Fruit fly (Drosophila melanogaster) whole organism, embryonic: Measurements from ENCODE around the gene Arc42.

Source experiments
- Antp ChIP-seq: fragments of 200-800 bp; sonication (Bioruptor generic); optimal IDR thresholded peaks from 3 replicates; lab custom pipeline; 2016; ENCODE audit warnings: missing biosample characterization, missing genetic modification characterization
- Atf-2 ChIP-seq: fragments of 200-800 bp; sonication (Bioruptor generic); optimal IDR thresholded peaks from 2 replicates; lab custom pipeline; 2016; ENCODE audit warnings: missing biosample characterization, missing genetic modification characterization
- CG10267 ChIP-seq: fragments of 200-800 bp; sonication (Bioruptor generic); optimal IDR thresholded peaks from 2 replicates; lab custom pipeline; 2018; ENCODE audit warnings: missing biosample characterization, mild to moderate bottlenecking, missing genetic modification characterization, moderate library complexity
- CG11398 ChIP-seq: fragments of 200-800 bp; sonication (Bioruptor generic); optimal IDR thresholded peaks from 2 replicates; lab custom pipeline; 2016; ENCODE audit warnings: missing biosample characterization, missing genetic modification characterization
- CG11560 ChIP-seq: fragments of 200-800 bp; sonication (Bioruptor generic); IDR thresholded peaks from 3 replicates; pipeline ENCODE4 v1.3.6; 2022; ENCODE audit warnings: missing biosample characterization, missing genetic modification characterization
- CG12659 ChIP-seq: fragments of 200-800 bp; sonication (Bioruptor generic); optimal IDR thresholded peaks from 3 replicates; lab custom pipeline; 2017; ENCODE audit warnings: mild to moderate bottlenecking, missing biosample characterization, missing genetic modification reagents, missing genetic modification characterization
- CG14050 ChIP-seq: fragments of 200-800 bp; sonication (Bioruptor generic); IDR thresholded peaks from 3 replicates; pipeline ENCODE4 v1.3.6; 2022; ENCODE audit warnings: missing biosample characterization, missing genetic modification characterization
- CG2116 ChIP-seq: fragments of 200-800 bp; sonication (Bioruptor generic); optimal IDR thresholded peaks from 3 replicates; lab custom pipeline; 2018; ENCODE audit warnings: missing biosample characterization, mild to moderate bottlenecking, missing genetic modification characterization
- CG3163 ChIP-seq: fragments of 200-800 bp; sonication (Bioruptor generic); optimal IDR thresholded peaks from 3 replicates; lab custom pipeline; 2016; ENCODE audit warnings: missing biosample characterization, missing genetic modification characterization
- CG33213 ChIP-seq: fragments of 200-800 bp; sonication (Bioruptor generic); optimal IDR thresholded peaks from 3 replicates; lab custom pipeline; 2016; ENCODE audit warnings: missing biosample characterization, missing genetic modification characterization
- CG6254 ChIP-seq: fragments of 200-800 bp; sonication (Bioruptor generic); optimal IDR thresholded peaks from 3 replicates; lab custom pipeline; 2017; ENCODE audit warnings: mild to moderate bottlenecking, missing biosample characterization, missing genetic modification reagents, missing genetic modification characterization
- CG6683 ChIP-seq: fragments of 200-800 bp; sonication (Bioruptor generic); optimal IDR thresholded peaks from 2 replicates; lab custom pipeline; 2017; ENCODE audit warnings: missing biosample characterization, mild to moderate bottlenecking, missing genetic modification characterization, missing genetic modification reagents
- CG7372 ChIP-seq: fragments of 200-800 bp; sonication (Bioruptor generic); IDR thresholded peaks from 2 replicates; pipeline ENCODE4 v1.3.6; 2022; ENCODE audit warnings: missing biosample characterization, missing genetic modification characterization
- CG7745 ChIP-seq: fragments of 200-800 bp; sonication (Bioruptor generic); optimal IDR thresholded peaks from 2 replicates; lab custom pipeline; 2018; ENCODE audit warnings: missing biosample characterization, mild to moderate bottlenecking, missing genetic modification characterization, moderate library complexity
- CG8290 ChIP-seq, 3 experiments: fragments of 200-800 bp; sonication (Bioruptor generic); optimal IDR thresholded peaks; 2 replicates each; lab custom pipeline; 2016 to 2019; ENCODE audit warnings: missing biosample characterization in 3 of 3, missing genetic modification characterization in 3 of 3, mild to moderate bottlenecking in 2 of 3, moderate library complexity in 1 of 3
- CHES-1-like ChIP-seq: fragments of 200-800 bp; sonication (Bioruptor generic); optimal IDR thresholded peaks from 2 replicates; lab custom pipeline; 2016; ENCODE audit warnings: missing biosample characterization, missing genetic modification characterization
- Chrac-16 ChIP-seq: fragments of 200-800 bp; sonication (Bioruptor generic); optimal IDR thresholded peaks from 3 replicates; lab custom pipeline; 2016; ENCODE audit warnings: missing biosample characterization, missing genetic modification characterization
- D19B ChIP-seq: fragments of 200-800 bp; sonication (Bioruptor generic); optimal IDR thresholded peaks from 2 replicates; lab custom pipeline; 2017; ENCODE audit warnings: missing biosample characterization, mild to moderate bottlenecking, missing genetic modification characterization
- Dp ChIP-seq: fragments of 200-800 bp; sonication (Bioruptor generic); optimal IDR thresholded peaks from 2 replicates; lab custom pipeline; 2018; ENCODE audit warnings: missing biosample characterization, mild to moderate bottlenecking, missing genetic modification characterization, moderate library complexity
- Eip74EF ChIP-seq, 2 experiments: fragments of 200-800 bp in 1 of 2; fragments of >200 bp in 1 of 2; sonication (Bioruptor generic) in 1 of 2; optimal IDR thresholded peaks; 2 replicates each; lab custom pipeline; 2017 to 2019; ENCODE audit warnings: missing biosample characterization in 2 of 2, missing genetic modification characterization in 2 of 2, mild to moderate bottlenecking in 1 of 2, moderate library complexity in 1 of 2
- Elba2 ChIP-seq: fragments of 200-800 bp; sonication (Bioruptor generic); optimal IDR thresholded peaks from 3 replicates; lab custom pipeline; 2016; ENCODE audit warnings: missing biosample characterization, missing genetic modification characterization
- HLH4C ChIP-seq: fragments of 200-800 bp; sonication (Bioruptor generic); IDR thresholded peaks from 3 replicates; pipeline ENCODE4 v1.3.6; 2022; ENCODE audit warnings: missing biosample characterization, missing genetic modification characterization; ENCODE audit not compliant: partially characterized antibody
- Lpt ChIP-seq: fragments of >200 bp; optimal IDR thresholded peaks from 2 replicates; lab custom pipeline; 2018; ENCODE audit warnings: missing biosample characterization, missing genetic modification characterization
- Med ChIP-seq: fragments of 200-800 bp; sonication (Bioruptor generic); peaks from one replicate; lab custom pipeline; 2016; ENCODE audit warnings: missing biosample characterization, missing genetic modification characterization, mild to moderate bottlenecking, inconsistent platforms, moderate library complexity
- NC2α ChIP-seq: fragments of 200-800 bp; sonication (Bioruptor generic); optimal IDR thresholded peaks from 2 replicates; lab custom pipeline; 2016; ENCODE audit warnings: missing biosample characterization, missing genetic modification characterization
- Ravus ChIP-seq: fragments of 200-800 bp; sonication (Bioruptor generic); IDR thresholded peaks from 2 replicates; pipeline ENCODE4 v1.3.6; 2022; ENCODE audit warnings: missing biosample characterization, missing genetic modification characterization
- Rfx ChIP-seq: fragments of 200-800 bp; sonication (Bioruptor generic); IDR thresholded peaks from 2 replicates; pipeline ENCODE4 v1.3.6; 2022; ENCODE audit warnings: missing biosample characterization, missing genetic modification characterization
- Six4 ChIP-seq: fragments of 200-800 bp; sonication (Bioruptor generic); optimal IDR thresholded peaks from 2 replicates; lab custom pipeline; 2016; ENCODE audit warnings: missing biosample characterization, missing genetic modification characterization
- Usf ChIP-seq: fragments of 200-800 bp; sonication (Bioruptor generic); optimal IDR thresholded peaks from 2 replicates; lab custom pipeline; 2017; ENCODE audit warnings: missing genotype, missing biosample characterization, missing genetic modification characterization
- ab ChIP-seq: fragments of 200-800 bp; sonication (Bioruptor generic); optimal IDR thresholded peaks from 2 replicates; lab custom pipeline; 2016; ENCODE audit warnings: missing biosample characterization, missing genetic modification characterization
- al ChIP-seq: fragments of 200-800 bp; sonication (Bioruptor generic); IDR thresholded peaks from 2 replicates; pipeline ENCODE4 v1.3.6; 2022; ENCODE audit warnings: missing biosample characterization, missing genetic modification characterization
- az2 ChIP-seq: fragments of 200-800 bp; sonication (Bioruptor generic); optimal IDR thresholded peaks from 3 replicates; lab custom pipeline; 2016; ENCODE audit warnings: missing biosample characterization, missing genetic modification characterization
- bab2 ChIP-seq: fragments of 200-800 bp; sonication (Bioruptor generic); optimal IDR thresholded peaks from 2 replicates; lab custom pipeline; 2016; ENCODE audit warnings: missing biosample characterization, missing genetic modification characterization
- bbx ChIP-seq: fragments of 200-800 bp; sonication (Bioruptor generic); IDR thresholded peaks from 2 replicates; pipeline ENCODE4 v1.3.6; 2022; ENCODE audit warnings: missing biosample characterization, missing genetic modification characterization; ENCODE audit not compliant: partially characterized antibody
- br ChIP-seq: fragments of >200 bp; optimal IDR thresholded peaks from 2 replicates; lab custom pipeline; 2017
- chn ChIP-seq: fragments of 200-800 bp; sonication (Bioruptor generic); optimal IDR thresholded peaks from 2 replicates; lab custom pipeline; 2016; ENCODE audit warnings: missing biosample characterization, missing genetic modification characterization
- dmrt11E ChIP-seq: fragments of 200-800 bp; sonication (Bioruptor generic); optimal IDR thresholded peaks from 3 replicates; lab custom pipeline; 2018; ENCODE audit warnings: missing biosample characterization, mild to moderate bottlenecking, missing genetic modification characterization, moderate library complexity
- ftz-f1 ChIP-seq: fragments of 200-800 bp; sonication (Bioruptor generic); optimal IDR thresholded peaks from 2 replicates; lab custom pipeline; 2016; ENCODE audit warnings: missing biosample characterization, missing genetic modification characterization
- gcm2 ChIP-seq: fragments of 200-800 bp; sonication (Bioruptor generic); optimal IDR thresholded peaks from 2 replicates; lab custom pipeline; 2016; ENCODE audit warnings: missing biosample characterization, missing genetic modification characterization
- hbn ChIP-seq: fragments of 200-800 bp; sonication (Bioruptor generic); IDR thresholded peaks from 2 replicates; pipeline ENCODE4 v1.3.6; 2022; ENCODE audit warnings: missing biosample characterization, missing genetic modification characterization; ENCODE audit not compliant: partially characterized antibody
- nmo ChIP-seq: fragments of 200-800 bp; sonication (Bioruptor generic); optimal IDR thresholded peaks from 2 replicates; lab custom pipeline; 2018; ENCODE audit warnings: missing biosample characterization, mild to moderate bottlenecking, missing genetic modification characterization, moderate library complexity
- odd ChIP-seq: fragments of 200-800 bp; sonication (Bioruptor generic); optimal IDR thresholded peaks from 2 replicates; lab custom pipeline; 2017; ENCODE audit warnings: missing biosample characterization, mild to moderate bottlenecking, missing genetic modification characterization
- pan ChIP-seq, 4 experiments: fragments of >200 bp in 3 of 4; fragments of 200-800 bp in 1 of 4; sonication (Bioruptor generic) in 1 of 4; optimal IDR thresholded peaks in 3 of 4; IDR thresholded peaks in 1 of 4; 2 replicates each; pipeline versions ENCODE4 v1.3.6 to Lab custom; 2017 to 2022; ENCODE audit warnings: missing biosample characterization in 2 of 4, missing genetic modification characterization in 2 of 4, mixed read lengths in 1 of 4
- repo ChIP-seq: fragments of 200-800 bp; sonication (Bioruptor generic); optimal IDR thresholded peaks from 2 replicates; lab custom pipeline; 2016; ENCODE audit warnings: missing biosample characterization, missing genetic modification characterization
- schlank ChIP-seq: fragments of 200-800 bp; sonication (Bioruptor generic); optimal IDR thresholded peaks from 2 replicates; lab custom pipeline; 2018; ENCODE audit warnings: missing biosample characterization, mild to moderate bottlenecking, missing genetic modification characterization
- sima ChIP-seq: fragments of 200-800 bp; sonication (Bioruptor generic); optimal IDR thresholded peaks from 2 replicates; lab custom pipeline; 2016; ENCODE audit warnings: missing biosample characterization, missing genetic modification characterization
- stc ChIP-seq: fragments of 200-800 bp; sonication (Bioruptor generic); IDR thresholded peaks from 2 replicates; pipeline ENCODE4 v1.3.6; 2022; ENCODE audit warnings: missing biosample characterization, missing genetic modification characterization
- unpg ChIP-seq: fragments of 200-800 bp; sonication (Bioruptor generic); optimal IDR thresholded peaks from 3 replicates; lab custom pipeline; 2018; ENCODE audit warnings: missing biosample characterization, mild to moderate bottlenecking, missing genetic modification characterization, moderate library complexity
- vfl ChIP-seq: fragments of 200-800 bp; sonication (Bioruptor generic); optimal IDR thresholded peaks from 2 replicates; lab custom pipeline; 2016; ENCODE audit warnings: missing biosample characterization, missing genetic modification characterization
- z ChIP-seq: fragments of 200-800 bp; sonication (Bioruptor generic); IDR thresholded peaks from 3 replicates; pipeline ENCODE4 v1.3.6; 2022; ENCODE audit warnings: missing biosample characterization, missing genetic modification characterization

Arc42 gene

dm6 chr3R:19905932-19906439 lies 28.4 kb downstream of the Arc42 start (continued):
- no peak for TF ChIP-seq repo (GFP tag; lab: Kevin White, UChicago)
- no peak for TF ChIP-seq Dp (GFP tag; lab: Kevin White, UChicago)
- TF ChIP-seq CG7745 (tag; lab: Kevin White, UChicago): no peak
- peak; percentile 69 for TF ChIP-seq Usf (GFP tag; lab: Kevin White, UChicago)
- TF ChIP-seq Lpt (GFP tag; lab: Kevin White, UChicago): no peak
- TF ChIP-seq bbx (GFP tag; lab: Robert Waterston, UW): no peak
- TF ChIP-seq dmrt11E (tag; lab: Kevin White, UChicago): peak; percentile 46
- TF ChIP-seq Six4: peak; percentile 26
- TF ChIP-seq Elba2 (GFP tag; lab: Kevin White, UChicago): no peak
- peak; percentile 7 for TF ChIP-seq CG33213
- TF ChIP-seq CG11398 (GFP tag; lab: Kevin White, UChicago): peak; percentile 58
- TF ChIP-seq bab2 (GFP tag; lab: Kevin White, UChicago): peak; percentile 89
- peak; percentile 67 for TF ChIP-seq chn (GFP tag; lab: Kevin White, UChicago)
- TF ChIP-seq Antp: peak; percentile 79
- peak; percentile 75 for TF ChIP-seq Chrac-16 (GFP tag; lab: Kevin White, UChicago)
- TF ChIP-seq odd (GFP tag; lab: Kevin White, UChicago): peak; percentile 72
- TF ChIP-seq CG12659 (GFP tag; lab: Kevin White, UChicago): peak; percentile 80
- no peak for TF ChIP-seq CG8290 (GFP tag; optimal IDR thresholded peaks at IDR 0.05; lab: Kevin White, UChicago)
- TF ChIP-seq CG8290 (tag; optimal IDR thresholded peaks at IDR 0.05; lab: Kevin White, UChicago): peak in 1 of 2 experiments; percentile 97
- TF ChIP-seq ftz-f1 (GFP tag; lab: Kevin White, UChicago): peak; percentile 87
- TF ChIP-seq br: no peak
- TF ChIP-seq CG11560 (tag; lab: Robert Waterston, UW): 0 out of 3 replicates have a peak, but pooled peaks have one; percentile 45
- TF ChIP-seq CG3163 (GFP tag; lab: Kevin White, UChicago): no peak
- peak; percentile 66 for TF ChIP-seq CHES-1-like (GFP tag; lab: Kevin White, UChicago)
- TF ChIP-seq D19B (GFP tag; lab: Kevin White, UChicago): peak; percentile 61
- TF ChIP-seq unpg (GFP tag; lab: Kevin White, UChicago): peak; percentile 79
- peak; percentile 92 for TF ChIP-seq Med (GFP tag; lab: Kevin White, UChicago)
- TF ChIP-seq Rfx (GFP tag; lab: Robert Waterston, UW): peak; percentile 92
- TF ChIP-seq Atf-2 (GFP tag; lab: Kevin White, UChicago): peak; percentile 45
- TF ChIP-seq CG14050 (GFP tag; lab: Robert Waterston, UW): peak; percentile 70
- peak; percentile 28 for TF ChIP-seq NC2α (GFP tag; lab: Kevin White, UChicago)
- peak; percentile 81 for TF ChIP-seq stc (GFP tag; lab: Robert Waterston, UW)
- peak in 1 of 2 experiments; percentile 6 for TF ChIP-seq Eip74EF (GFP tag; optimal IDR thresholded peaks at IDR 0.05; lab: Kevin White, UChicago)
- peak; percentile 31 for TF ChIP-seq vfl (GFP tag; lab: Kevin White, UChicago)
- peak; percentile 37 for TF ChIP-seq CG6683 (GFP tag; lab: Kevin White, UChicago)
- peak; percentile 70 for TF ChIP-seq ab (GFP tag; lab: Kevin White, UChicago)
- peak; percentile 49 for TF ChIP-seq nmo (GFP tag; lab: Kevin White, UChicago)
- peak; percentile 44 for TF ChIP-seq CG10267 (tag; lab: Kevin White, UChicago)
- TF ChIP-seq CG6254: peak; percentile 74
- TF ChIP-seq Ravus (GFP tag; lab: Robert Waterston, UW): no peak; the same call in 1 of the 2 replicates
- TF ChIP-seq az2: peak; percentile 79
- peak; percentile 36 for TF ChIP-seq CG2116 (GFP tag; lab: Kevin White, UChicago)
- TF ChIP-seq sima: no peak
- no peak for TF ChIP-seq pan (optimal IDR thresholded peaks at IDR 0.05; lab: Kevin White, UChicago)
- TF ChIP-seq pan (GFP tag; optimal IDR thresholded peaks at IDR 0.05 in 1 of 2, IDR thresholded peaks at IDR 0.05 in 1 of 2): peak in 1 of 2 experiments; percentile 90
- no peak for TF ChIP-seq HLH4C
- peak; percentile 44; the same call in 1 of the 2 replicates for TF ChIP-seq CG7372 (GFP tag; lab: Robert Waterston, UW)
- TF ChIP-seq hbn: no peak
- peak; percentile 64 for TF ChIP-seq gcm2 (GFP tag; lab: Kevin White, UChicago)
- TF ChIP-seq z: no peak
- peak; percentile 62 for TF ChIP-seq schlank
- peak; percentile 76 for TF ChIP-seq al
